Fruit fly (Drosophila melanogaster): ENCODE measurements around the gene Pnn.

- TF ChIP-seq CG7045 (GFP tag; optimal IDR thresholded peaks at IDR 0.05) (no peak), Crg-1 (GFP tag; optimal IDR thresholded peaks at IDR 0.05) (no peak), kay (GFP tag; ENCODE audit: borderline replicate concordance) (no peak), CG1620 (GFP tag; optimal IDR thresholded peaks at IDR 0.05) (no peak), Hr96 (GFP tag; optimal IDR thresholded peaks at IDR 0.05) (no peak), Mnt (GFP tag; optimal IDR thresholded peaks at IDR 0.05) (no peak), CG11617 (GFP tag; optimal IDR thresholded peaks at IDR 0.05) (no peak), tj (GFP tag; optimal IDR thresholded peaks at IDR 0.05) (no peak), cnc (optimal IDR thresholded peaks at IDR 0.05) (no peak), CG5204 (GFP tag; optimal IDR thresholded peaks at IDR 0.05) (no peak), CG12768 (GFP tag; optimal IDR thresholded peaks at IDR 0.05) (no peak), cic (GFP tag; optimal IDR thresholded peaks at IDR 0.05) (no peak)
Observed at dm6 chr3R:9694999-9695398, 45.7 kb upstream of the Pnn start.
